Fruit fly (Drosophila melanogaster) whole organism, embryonic: ENCODE data around the gene Blos4.
A peak's percentile ranks its signal among the peaks of the same experiment; 100 is the strongest.

Experiments used
- Adf1 ChIP-seq: fragments of 200-800 bp; sonication (Bioruptor generic); IDR thresholded peaks from 2 replicates; pipeline ENCODE4 v1.3.6; 2022; ENCODE audit warnings: missing biosample characterization, missing genetic modification characterization
- C15 ChIP-seq: fragments of 200-800 bp; sonication (Bioruptor generic); IDR thresholded peaks from 3 replicates; pipeline ENCODE4 v1.3.6; 2022; ENCODE audit warnings: missing biosample characterization, missing genetic modification characterization
- CG1024 ChIP-seq: fragments of 200-800 bp; sonication (Bioruptor generic); IDR thresholded peaks from 2 replicates; pipeline ENCODE4 v1.3.6; 2022; ENCODE audit warnings: missing biosample characterization, missing genetic modification characterization
- CG10565 ChIP-seq: fragments of 200-800 bp; sonication (Bioruptor generic); optimal IDR thresholded peaks from 3 replicates; lab custom pipeline; 2016; ENCODE audit warnings: missing biosample characterization, mild to moderate bottlenecking, missing genetic modification characterization
- CG11504 ChIP-seq: fragments of 200-800 bp; sonication (Bioruptor generic); optimal IDR thresholded peaks from 3 replicates; lab custom pipeline; 2019; ENCODE audit warnings: missing biosample characterization, mild to moderate bottlenecking, missing genetic modification characterization, moderate library complexity
- CG12942 ChIP-seq: fragments of 200-800 bp; sonication (Bioruptor generic); optimal IDR thresholded peaks from 3 replicates; lab custom pipeline; 2016; ENCODE audit warnings: missing biosample characterization, missing genetic modification characterization
- CG13424 ChIP-seq: fragments of 200-800 bp; sonication (Bioruptor generic); optimal IDR thresholded peaks from 2 replicates; lab custom pipeline; 2019; ENCODE audit warnings: missing biosample characterization, mild to moderate bottlenecking, missing genetic modification characterization, moderate library complexity
- CG17328 ChIP-seq: fragments of 200-800 bp; sonication (Bioruptor generic); IDR thresholded peaks from 2 replicates; pipeline ENCODE4 v1.3.6; 2022; ENCODE audit warnings: missing biosample characterization, missing genetic modification characterization
- CG17361 ChIP-seq: fragments of 200-800 bp; sonication (Bioruptor generic); IDR thresholded peaks from 3 replicates; pipeline ENCODE4 v1.3.6; 2022; ENCODE audit warnings: missing biosample characterization, missing genetic modification characterization
- CG17385 ChIP-seq: fragments of 200-800 bp; sonication (Bioruptor generic); optimal IDR thresholded peaks from 3 replicates; lab custom pipeline; 2018; ENCODE audit warnings: missing biosample characterization, mild to moderate bottlenecking, missing genetic modification characterization
- CG17912 ChIP-seq: fragments of 200-800 bp; sonication (Bioruptor generic); optimal IDR thresholded peaks from 2 replicates; lab custom pipeline; 2018; ENCODE audit warnings: missing biosample characterization, mild to moderate bottlenecking, missing genetic modification characterization
- CG3065 ChIP-seq: fragments of 200-800 bp; sonication (Bioruptor generic); optimal IDR thresholded peaks from 2 replicates; lab custom pipeline; 2016; ENCODE audit warnings: missing biosample characterization, missing genetic modification characterization
- CG3163 ChIP-seq: fragments of 200-800 bp; sonication (Bioruptor generic); optimal IDR thresholded peaks from 3 replicates; lab custom pipeline; 2016; ENCODE audit warnings: missing biosample characterization, missing genetic modification characterization
- CG32767 ChIP-seq: fragments of 200-800 bp; sonication (Bioruptor generic); IDR thresholded peaks from 2 replicates; pipeline ENCODE4 v1.3.6; 2022; ENCODE audit warnings: missing biosample characterization, missing genetic modification characterization
- CG33557 ChIP-seq: fragments of 200-800 bp; sonication (Bioruptor generic); optimal IDR thresholded peaks from 2 replicates; lab custom pipeline; 2019; ENCODE audit warnings: missing biosample characterization, mild to moderate bottlenecking, missing genetic modification characterization, moderate library complexity
- CG34376 ChIP-seq: fragments of 200-800 bp; sonication (Bioruptor generic); optimal IDR thresholded peaks from 2 replicates; lab custom pipeline; 2018; ENCODE audit warnings: missing biosample characterization, mild to moderate bottlenecking, missing genetic modification characterization
- CG3726 ChIP-seq: fragments of 200-800 bp; sonication (Bioruptor generic); IDR thresholded peaks from 3 replicates; pipeline ENCODE4, ENCODE4 v1.3.6; 2022; ENCODE audit warnings: missing biosample characterization, missing genetic modification characterization
- CG3838 ChIP-seq: fragments of 200-800 bp; sonication (Bioruptor generic); optimal IDR thresholded peaks from 3 replicates; lab custom pipeline; 2016; ENCODE audit warnings: missing biosample characterization, missing genetic modification characterization
- CG4328 ChIP-seq: fragments of 200-800 bp; sonication (Bioruptor generic); optimal IDR thresholded peaks from 3 replicates; lab custom pipeline; 2017; ENCODE audit warnings: missing biosample characterization, missing genetic modification reagents, missing genetic modification characterization
- CG4707 ChIP-seq: fragments of 200-800 bp; sonication (Bioruptor generic); optimal IDR thresholded peaks from 2 replicates; lab custom pipeline; 2018; ENCODE audit warnings: missing biosample characterization, mild to moderate bottlenecking, missing genetic modification characterization, moderate library complexity
- CG5953 ChIP-seq: fragments of 200-800 bp; sonication (Bioruptor generic); IDR thresholded peaks from 2 replicates; pipeline ENCODE4 v1.3.6; 2022; ENCODE audit warnings: missing biosample characterization, missing genetic modification characterization
- CG6813 ChIP-seq: fragments of 200-800 bp; sonication (Bioruptor generic); optimal IDR thresholded peaks from 2 replicates; lab custom pipeline; 2017; ENCODE audit warnings: missing biosample characterization, missing genetic modification characterization, mild to moderate bottlenecking, moderate library complexity, missing genetic modification reagents
- CG7372 ChIP-seq: fragments of 200-800 bp; sonication (Bioruptor generic); IDR thresholded peaks from 2 replicates; pipeline ENCODE4 v1.3.6; 2022; ENCODE audit warnings: missing biosample characterization, missing genetic modification characterization
- CG8089 ChIP-seq: fragments of 200-800 bp; sonication (Bioruptor generic); optimal IDR thresholded peaks from 3 replicates; lab custom pipeline; 2016; ENCODE audit warnings: missing biosample characterization, missing genetic modification characterization
- CG8281 ChIP-seq: fragments of 200-800 bp; sonication (Bioruptor generic); optimal IDR thresholded peaks from 2 replicates; lab custom pipeline; 2018; ENCODE audit warnings: missing biosample characterization, mild to moderate bottlenecking, missing genetic modification characterization, moderate library complexity
- CG9437 ChIP-seq: fragments of 200-800 bp; sonication (Bioruptor generic); optimal IDR thresholded peaks from 2 replicates; lab custom pipeline; 2018; ENCODE audit warnings: missing biosample characterization, mild to moderate bottlenecking, missing genetic modification characterization
- CG9797 ChIP-seq: fragments of 200-800 bp; sonication (Bioruptor generic); optimal IDR thresholded peaks from 3 replicates; lab custom pipeline; 2018; ENCODE audit warnings: missing biosample characterization, mild to moderate bottlenecking, missing genetic modification characterization
- CHES-1-like ChIP-seq: fragments of 200-800 bp; sonication (Bioruptor generic); optimal IDR thresholded peaks from 2 replicates; lab custom pipeline; 2016; ENCODE audit warnings: missing biosample characterization, missing genetic modification characterization
- Dll ChIP-seq: fragments of 200-800 bp; sonication (Bioruptor generic); IDR thresholded peaks from 4 replicates; pipeline ENCODE4 v1.3.6; 2022; ENCODE audit warnings: missing biosample characterization, missing genetic modification characterization; ENCODE audit not compliant: partially characterized antibody
- Dp ChIP-seq: fragments of 200-800 bp; sonication (Bioruptor generic); optimal IDR thresholded peaks from 2 replicates; lab custom pipeline; 2018; ENCODE audit warnings: missing biosample characterization, mild to moderate bottlenecking, missing genetic modification characterization, moderate library complexity
- Fer1 ChIP-seq: fragments of 200-800 bp; sonication (Bioruptor generic); optimal IDR thresholded peaks from 2 replicates; lab custom pipeline; 2017; ENCODE audit warnings: missing biosample characterization, mild to moderate bottlenecking, missing genetic modification characterization
- Lim3 ChIP-seq: fragments of 200-800 bp; sonication (Bioruptor generic); IDR thresholded peaks from 2 replicates; pipeline ENCODE4 v1.3.6; 2022; ENCODE audit warnings: missing biosample characterization, missing genetic modification characterization
- MTF-1 ChIP-seq: fragments of 200-800 bp; sonication (Bioruptor generic); optimal IDR thresholded peaks from 2 replicates; lab custom pipeline; 2018; ENCODE audit warnings: missing biosample characterization, mild to moderate bottlenecking, missing genetic modification characterization, borderline replicate concordance
- Pdp1 ChIP-seq, 2 experiments: fragments of 200-800 bp; sonication (Bioruptor generic); optimal IDR thresholded peaks; 3 replicates each; lab custom pipeline; 2016; ENCODE audit warnings: missing biosample characterization in 2 of 2, missing genetic modification characterization in 2 of 2, mild to moderate bottlenecking in 1 of 2, moderate library complexity in 1 of 2
- Sry-δ ChIP-seq: fragments of 200-800 bp; sonication (Bioruptor generic); optimal IDR thresholded peaks from 2 replicates; lab custom pipeline; 2016; ENCODE audit warnings: missing biosample characterization, missing genetic modification characterization
- ash1 ChIP-seq: fragments of 200-800 bp; sonication (Bioruptor generic); optimal IDR thresholded peaks from 2 replicates; lab custom pipeline; 2018; ENCODE audit warnings: missing biosample characterization, mild to moderate bottlenecking, missing genetic modification characterization
- bsh ChIP-seq, 2 experiments: fragments of 200-800 bp; sonication (Bioruptor generic); optimal IDR thresholded peaks; 2 replicates each; lab custom pipeline; 2017 to 2018; ENCODE audit warnings: mild to moderate bottlenecking in 2 of 2, missing biosample characterization in 2 of 2, missing genetic modification characterization in 2 of 2, moderate library complexity in 1 of 2
- da ChIP-seq: fragments of 200-800 bp; sonication (Bioruptor generic); optimal IDR thresholded peaks from 2 replicates; lab custom pipeline; 2016; ENCODE audit warnings: missing biosample characterization, missing genetic modification characterization
- dm ChIP-seq: fragments of 200-800 bp; sonication (Bioruptor generic); optimal IDR thresholded peaks from 3 replicates; lab custom pipeline; 2016; ENCODE audit warnings: missing biosample characterization, missing genetic modification characterization
- esg ChIP-seq: fragments of 200-800 bp; sonication (Bioruptor generic); conservative IDR thresholded peaks from 2 replicates; pipeline ENCODE4 v1.3.6; 2022; ENCODE audit warnings: missing biosample characterization, missing genetic modification characterization
- fu2 ChIP-seq: fragments of 200-800 bp; sonication (Bioruptor generic); optimal IDR thresholded peaks from 2 replicates; lab custom pipeline; 2016; ENCODE audit warnings: missing biosample characterization, missing genetic modification characterization
- h ChIP-seq: fragments of >200 bp; optimal IDR thresholded peaks from 2 replicates; lab custom pipeline; 2017
- inv ChIP-seq: fragments of 200-800 bp; sonication (Bioruptor generic); IDR thresholded peaks from 2 replicates; pipeline ENCODE4 v1.3.6; 2022; ENCODE audit warnings: missing biosample characterization, missing genetic modification characterization; ENCODE audit not compliant: partially characterized antibody
- pnt ChIP-seq: fragments of 200-800 bp; sonication (Bioruptor generic); optimal IDR thresholded peaks from 3 replicates; lab custom pipeline; 2016; ENCODE audit warnings: missing biosample characterization, missing genetic modification characterization
- psq ChIP-seq: fragments of 200-800 bp; sonication (Bioruptor generic); optimal IDR thresholded peaks from 2 replicates; lab custom pipeline; 2017; ENCODE audit warnings: missing biosample characterization, missing genetic modification characterization
- repo ChIP-seq: fragments of 200-800 bp; sonication (Bioruptor generic); optimal IDR thresholded peaks from 2 replicates; lab custom pipeline; 2016; ENCODE audit warnings: missing biosample characterization, missing genetic modification characterization
- run ChIP-seq: fragments of 200-800 bp; sonication (Bioruptor generic); optimal IDR thresholded peaks from 3 replicates; lab custom pipeline; 2018; ENCODE audit warnings: missing biosample characterization, mild to moderate bottlenecking, missing genetic modification characterization
- sens-2 ChIP-seq: fragments of 200-800 bp; sonication (Bioruptor generic); IDR thresholded peaks from 2 replicates; pipeline ENCODE4 v1.3.6; 2022; ENCODE audit warnings: missing biosample characterization, missing genetic modification characterization
- zfh1 ChIP-seq: fragments of 200-800 bp; sonication (Bioruptor generic); IDR thresholded peaks from 3 replicates; pipeline ENCODE4 v1.3.6; 2022; ENCODE audit warnings: missing biosample characterization, missing genetic modification characterization

Gene Blos4

dm6 chr3L:10844548-10845530, 34.0 kb upstream of the Blos4 start (continued):
- TF ChIP-seq Lim3 (no peak), CG3163 (no peak), CG13424 (tag; lab: Kevin White, UChicago) (peak; percentile 38), CG3065 (GFP tag; lab: Kevin White, UChicago) (no peak), repo (GFP tag; lab: Kevin White, UChicago) (no peak), CG6813 (GFP tag; lab: Kevin White, UChicago) (no peak), CHES-1-like (GFP tag; lab: Kevin White, UChicago) (no peak), CG33557 (peak; percentile 55), Adf1 (GFP tag; lab: Robert Waterston, UW) (no peak), Dll (GFP tag; lab: Robert Waterston, UW) (no peak), CG8281 (tag; lab: Kevin White, UChicago) (no peak), pnt (GFP tag; lab: Kevin White, UChicago) (peak; percentile 45), CG9797 (GFP tag; lab: Kevin White, UChicago) (no peak), run (tag; lab: Kevin White, UChicago) (no peak), CG7372 (no peak), da (no peak), zfh1 (GFP tag; lab: Robert Waterston, UW) (no peak), psq (GFP tag; lab: Kevin White, UChicago) (no peak), CG4707 (GFP tag; lab: Kevin White, UChicago) (no peak), CG3838 (GFP tag; lab: Kevin White, UChicago) (no peak), C15 (GFP tag; lab: Robert Waterston, UW) (no peak), bsh (GFP tag; optimal IDR thresholded peaks at IDR 0.05; lab: Kevin White, UChicago) (peak in 1 of 2 experiments; percentile 62), MTF-1 (GFP tag; lab: Kevin White, UChicago) (no peak), CG34376 (GFP tag; lab: Kevin White, UChicago) (no peak), esg (GFP tag; lab: Robert Waterston, UW) (no peak), inv (GFP tag; lab: Robert Waterston, UW) (no peak), CG12942 (GFP tag; lab: Kevin White, UChicago) (no peak), CG11504 (tag; lab: Kevin White, UChicago) (peak; percentile 67), CG8089 (GFP tag; lab: Kevin White, UChicago) (peak; percentile 24), CG17328 (GFP tag; lab: Robert Waterston, UW) (peak; percentile 32; the same call in 1 of the 2 replicates), h (lab: Kevin White, UChicago) (no peak), sens-2 (GFP tag; lab: Robert Waterston, UW) (no peak), CG17912 (no peak), ash1 (GFP tag; lab: Kevin White, UChicago) (no peak), CG1024 (no peak), dm (GFP tag; lab: Kevin White, UChicago) (peak; percentile 7), Pdp1 (GFP tag; optimal IDR thresholded peaks at IDR 0.05; lab: Kevin White, UChicago) (peak; percentile 14 to 15), fu2 (no peak), CG4328 (GFP tag; lab: Kevin White, UChicago) (no peak), CG32767 (GFP tag; lab: Robert Waterston, UW) (no peak), CG17361 (GFP tag; lab: Robert Waterston, UW) (peak; percentile 82), Sry-δ (GFP tag; lab: Kevin White, UChicago) (peak; percentile 4), CG17385 (peak; percentile 15), CG10565 (GFP tag; lab: Kevin White, UChicago) (no peak), CG5953 (no peak), Fer1 (GFP tag; lab: Kevin White, UChicago) (no peak), CG9437 (GFP tag; lab: Kevin White, UChicago) (no peak), Dp (GFP tag; lab: Kevin White, UChicago) (no peak), CG3726 (GFP tag; lab: Robert Waterston, UW) (no peak)
